Fruit fly (Drosophila melanogaster): Measurements from ENCODE around the gene CG3330.

The CG3330 gene

DNA sequence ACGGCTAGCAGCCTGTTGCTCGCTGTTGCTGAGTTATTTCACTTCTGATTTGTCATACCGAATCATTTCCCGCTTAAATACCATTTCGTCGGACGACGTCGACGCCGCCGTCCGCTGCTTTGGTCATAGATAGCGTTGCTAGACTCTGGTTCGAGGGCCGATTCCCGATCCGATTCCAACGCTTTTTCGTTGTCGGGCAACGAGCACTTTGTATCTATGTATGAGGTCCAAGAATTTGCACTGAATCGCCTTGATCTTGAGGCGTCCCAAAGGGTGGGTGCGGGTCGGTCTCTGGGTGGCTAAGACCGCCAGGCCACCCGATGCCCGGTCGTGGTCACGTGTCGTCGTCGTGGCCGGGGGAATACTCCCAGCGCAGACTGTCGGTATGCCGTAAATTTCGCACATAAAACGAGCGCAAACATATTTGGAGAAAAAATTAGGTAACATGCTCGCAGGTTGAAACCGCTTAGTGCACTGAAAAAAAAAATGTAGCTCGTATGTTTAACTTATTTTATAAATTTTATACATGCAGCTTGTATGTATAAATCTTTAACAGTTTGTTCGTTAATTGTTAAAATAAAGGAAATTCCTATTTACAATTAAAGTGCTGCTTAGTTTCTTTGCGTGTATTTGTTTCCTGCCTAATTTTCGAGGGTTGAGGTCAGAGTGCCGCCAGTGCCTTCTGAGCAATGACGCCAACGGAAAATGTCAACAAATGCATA is 38.4 kb downstream of the CG3330 start, which contains the start of gene CG3348 (continued):
- TF ChIP-seq CG7745 (tag; optimal IDR thresholded peaks at IDR 0.05): no peak
- TF ChIP-seq zfh2 (GFP tag; optimal IDR thresholded peaks at IDR 0.05): peak; percentile 88
- no peak for TF ChIP-seq CTCF (GFP tag; optimal IDR thresholded peaks at IDR 0.05)
- no peak for TF ChIP-seq hth (optimal IDR thresholded peaks at IDR 0.05)
- TF ChIP-seq CG2202 (tag; optimal IDR thresholded peaks at IDR 0.05): no peak
- TF ChIP-seq CG4404 (GFP tag; IDR thresholded peaks at IDR 0.05): peak; percentile 61
- TF ChIP-seq D (optimal IDR thresholded peaks at IDR 0.05): no peak
- TF ChIP-seq D (GFP tag; optimal IDR thresholded peaks at IDR 0.05): peak; percentile 33
- TF ChIP-seq scrt (GFP tag; optimal IDR thresholded peaks at IDR 0.05): peak; percentile 73
- TF ChIP-seq lab (GFP tag; optimal IDR thresholded peaks at IDR 0.05): peak; percentile 91
- peak; percentile 65 for TF ChIP-seq CG10209 (GFP tag; optimal IDR thresholded peaks at IDR 0.05)
- peak; percentile 61; the same call in 1 of the 2 replicates for TF ChIP-seq HLH3B (GFP tag; IDR thresholded peaks at IDR 0.05)
- TF ChIP-seq CG13296 (GFP tag; optimal IDR thresholded peaks at IDR 0.05): peak; percentile 79
- TF ChIP-seq CG11560 (tag; IDR thresholded peaks at IDR 0.05): peak; percentile 53; the same call in 1 of the 3 replicates
- no peak for TF ChIP-seq CG2199 (GFP tag; IDR thresholded peaks at IDR 0.05)
- TF ChIP-seq Spps (tag; optimal IDR thresholded peaks at IDR 0.05): no peak
- peak; percentile 66 for TF ChIP-seq sisA (GFP tag; IDR thresholded peaks at IDR 0.05)
- no peak for TF ChIP-seq CG11093 (GFP tag; IDR thresholded peaks at IDR 0.05)
- peak; percentile 67 for TF ChIP-seq CG8388 (GFP tag; optimal IDR thresholded peaks at IDR 0.05)
- TF ChIP-seq MBD-R2 (GFP tag; IDR thresholded peaks at IDR 0.05): peak; percentile 61; the same call in 1 of the 2 replicates
- peak; percentile 21 for TF ChIP-seq ATbp (GFP tag; optimal IDR thresholded peaks at IDR 0.05)
- peak; percentile 92 for TF ChIP-seq CG3281 (GFP tag; optimal IDR thresholded peaks at IDR 0.05)
- no peak for TF ChIP-seq sqz (GFP tag; optimal IDR thresholded peaks at IDR 0.05)
- TF ChIP-seq CG12236 (GFP tag; optimal IDR thresholded peaks at IDR 0.05): no peak
- TF ChIP-seq pita (GFP tag; optimal IDR thresholded peaks at IDR 0.05): no peak
- TF ChIP-seq CG8281 (tag; optimal IDR thresholded peaks at IDR 0.05): peak; percentile 45
- peak; percentile 48 for TF ChIP-seq CG6654 (GFP tag; optimal IDR thresholded peaks at IDR 0.05)
- peak; percentile 60; the same call in 1 of the 2 replicates for TF ChIP-seq chm (GFP tag; IDR thresholded peaks at IDR 0.05)
- TF ChIP-seq Med (GFP tag): peak; percentile 95
- no peak for TF ChIP-seq disco-r (GFP tag; optimal IDR thresholded peaks at IDR 0.05)
- TF ChIP-seq CG1602 (GFP tag; optimal IDR thresholded peaks at IDR 0.05): peak; percentile 31
- TF ChIP-seq abd-A (tag; optimal IDR thresholded peaks at IDR 0.05): no peak
- peak; percentile 16 for TF ChIP-seq CG14965 (GFP tag; optimal IDR thresholded peaks at IDR 0.05; ENCODE audit: borderline replicate concordance)
- peak; percentile 38 for TF ChIP-seq pum (GFP tag; optimal IDR thresholded peaks at IDR 0.05)
- peak; percentile 64 for TF ChIP-seq CG4820 (GFP tag; optimal IDR thresholded peaks at IDR 0.05)
- TF ChIP-seq CG6854 (GFP tag; optimal IDR thresholded peaks at IDR 0.05): peak; percentile 41
- TF ChIP-seq ssp (GFP tag; IDR thresholded peaks at IDR 0.05): peak; percentile 64
- peak; percentile 58 for TF ChIP-seq CG7372 (GFP tag; IDR thresholded peaks at IDR 0.05)
- TF ChIP-seq B-H2 (GFP tag; optimal IDR thresholded peaks at IDR 0.05): peak; percentile 70
- peak; percentile 40 for TF ChIP-seq Max (GFP tag; optimal IDR thresholded peaks at IDR 0.05)
- TF ChIP-seq Atf6 (GFP tag; IDR thresholded peaks at IDR 0.05): peak; percentile 81
- no peak for TF ChIP-seq CG4854 (GFP tag; optimal IDR thresholded peaks at IDR 0.05)
- TF ChIP-seq GATAe (GFP tag; conservative IDR thresholded peaks at IDR 0.05): peak; percentile 31
- no peak for TF ChIP-seq Elba2 (GFP tag; optimal IDR thresholded peaks at IDR 0.05)
- no peak for TF ChIP-seq dan (GFP tag; IDR thresholded peaks at IDR 0.05)
- TF ChIP-seq CG3847 (GFP tag; IDR thresholded peaks at IDR 0.05): peak; percentile 76
- peak; percentile 38 for TF ChIP-seq D19A (tag; optimal IDR thresholded peaks at IDR 0.05)
- TF ChIP-seq trem (tag; optimal IDR thresholded peaks at IDR 0.05): peak; percentile 22
- no peak for TF ChIP-seq Scr (GFP tag; IDR thresholded peaks at IDR 0.05; ENCODE audit: partially characterized antibody)
- no peak for TF ChIP-seq Atf3 (GFP tag; optimal IDR thresholded peaks at IDR 0.05)
- TF ChIP-seq CG3407 (GFP tag; optimal IDR thresholded peaks at IDR 0.05): no peak

All from whole organism, embryonic.